Fruit fly (Drosophila melanogaster): ENCODE results near the gene CG4957.

dm6 chr2L:10265129-10265528 lies 3.5 kb upstream of the CG4957 start, which contains the start of gene Mob3:
- TF ChIP-seq Sox102F (GFP tag; optimal IDR thresholded peaks at IDR 0.05), result no peak
- TF ChIP-seq topi (GFP tag; optimal IDR thresholded peaks at IDR 0.05), result no peak
- no peak for TF ChIP-seq svp (GFP tag)
- TF ChIP-seq Lpt (GFP tag; optimal IDR thresholded peaks at IDR 0.05), result no peak
- no peak for TF ChIP-seq achi (GFP tag; optimal IDR thresholded peaks at IDR 0.05)
- no peak for TF ChIP-seq CG34406 (GFP tag; optimal IDR thresholded peaks at IDR 0.05)
- TF ChIP-seq fd85E (GFP tag; optimal IDR thresholded peaks at IDR 0.05), result no peak
- TF ChIP-seq fkh (GFP tag; optimal IDR thresholded peaks at IDR 0.05), result peak; percentile 43
- TF ChIP-seq CG8319 (GFP tag; optimal IDR thresholded peaks at IDR 0.05), result no peak
- TF ChIP-seq Blimp-1 (GFP tag; optimal IDR thresholded peaks at IDR 0.05), result no peak
- TF ChIP-seq CG3919 (GFP tag; optimal IDR thresholded peaks at IDR 0.05), result no peak
- no peak for TF ChIP-seq Hr38 (GFP tag; optimal IDR thresholded peaks at IDR 0.05)

Data from whole organism, prepupa.